Worm (Caenorhabditis elegans) whole organism, L3 larva: ENCODE measurements around the gene K10B4.3.

Experiments
- ceh-82 ChIP-seq: fragments of 150-350 bp; optimal IDR thresholded peaks from 2 replicates; lab custom pipeline; 2014; ENCODE audit warnings: missing biosample characterization, missing genetic modification characterization
- elt-3 ChIP-seq, 3 experiments: fragments of 150-350 bp in 1 of 3; sonication (generic microtip) in 2 of 3; optimal IDR thresholded peaks; 2 replicates in 2 of 3; 4 replicates in 1 of 3; lab custom pipeline; 2014 to 2017; ENCODE audit warnings: missing biosample characterization in 3 of 3, missing genetic modification characterization in 3 of 3
- nhr-11 ChIP-seq: fragments of 150-350 bp; optimal IDR thresholded peaks from 2 replicates; lab custom pipeline; 2014; ENCODE audit warnings: missing biosample characterization, missing genetic modification characterization
- nhr-25 ChIP-seq: sonication (generic microtip); optimal IDR thresholded peaks from 2 replicates; lab custom pipeline; 2017; ENCODE audit warnings: missing biosample characterization, missing genetic modification characterization
- tbx-2 ChIP-seq: sonication (generic microtip); optimal IDR thresholded peaks from 2 replicates; lab custom pipeline; 2016; ENCODE audit warnings: mild to moderate bottlenecking, missing genetic modification characterization, missing compliant biosample characterization

DNA sequence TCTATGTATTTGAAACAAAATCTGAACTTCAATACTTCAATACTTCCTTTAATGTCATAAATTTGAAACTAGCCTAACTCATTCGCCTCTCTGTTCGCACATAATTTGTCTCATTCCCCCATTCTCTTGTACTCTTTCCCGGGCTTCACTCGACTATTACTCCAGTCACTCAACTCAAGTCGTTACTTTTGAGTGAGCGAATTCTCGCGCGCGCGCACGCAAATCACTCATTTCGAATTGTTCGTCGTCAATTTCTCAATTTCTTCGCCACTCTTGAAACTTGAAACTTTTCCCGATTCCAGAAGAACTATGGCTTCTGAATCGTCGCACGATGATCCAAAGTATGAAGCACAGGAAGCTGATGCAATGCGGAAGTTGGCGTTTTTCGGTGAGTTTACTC lies 16.8 kb downstream of the K10B4.3 start, which contains the start of gene col-68:
- TF ChIP-seq ceh-82 (tag; lab: Kevin White, UChicago) (no peak), elt-3 (tag; optimal IDR thresholded peaks at IDR 0.05; lab: Kevin White, UChicago) (no peak), nhr-25 (tag; lab: Kevin White, UChicago) (no peak), tbx-2 (tag; lab: Kevin White, UChicago) (no peak), nhr-11 (tag; lab: Kevin White, UChicago) (no peak)
